Worm (Caenorhabditis elegans) whole organism, dauer: ENCODE data around the gene algn-3.

Experiments used
- unc-62 ChIP-seq: sonication (generic microtip); optimal IDR thresholded peaks from 2 replicates; lab custom pipeline; 2017; ENCODE audit warnings: missing biosample characterization, missing genetic modification reagents, missing genetic modification characterization

The algn-3 gene

ce11 chrII:14089796-14090372 lies 42.7 kb downstream of the algn-3 start:
- no peak for TF ChIP-seq unc-62

ce11 chrII:14086931-14087330 lies 45.7 kb downstream of the algn-3 start:
- TF ChIP-seq unc-62, result no peak

DNA sequence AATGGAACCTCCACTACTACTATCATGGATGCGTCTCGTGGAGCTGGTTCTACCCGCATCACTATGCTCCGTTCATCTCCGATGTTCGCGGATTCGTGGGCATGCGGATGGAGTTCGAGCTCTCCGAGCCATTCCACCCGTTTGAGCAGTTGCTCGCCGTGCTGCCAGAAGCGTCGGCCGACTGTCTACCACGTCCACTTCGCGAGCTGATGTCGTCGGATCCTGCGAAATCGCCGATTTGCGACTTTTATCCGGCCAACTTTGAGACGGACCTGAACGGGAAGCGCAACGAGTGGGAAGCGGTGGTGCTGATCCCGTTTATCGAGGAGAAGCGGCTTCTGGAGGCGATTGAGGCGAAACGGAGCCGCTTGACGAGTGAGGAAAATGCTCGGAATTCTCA lies 54.8 kb downstream of the algn-3 start:
- TF ChIP-seq unc-62, result no peak
